Fruit fly (Drosophila melanogaster): ENCODE measurements around the gene Or33a.

DNA sequence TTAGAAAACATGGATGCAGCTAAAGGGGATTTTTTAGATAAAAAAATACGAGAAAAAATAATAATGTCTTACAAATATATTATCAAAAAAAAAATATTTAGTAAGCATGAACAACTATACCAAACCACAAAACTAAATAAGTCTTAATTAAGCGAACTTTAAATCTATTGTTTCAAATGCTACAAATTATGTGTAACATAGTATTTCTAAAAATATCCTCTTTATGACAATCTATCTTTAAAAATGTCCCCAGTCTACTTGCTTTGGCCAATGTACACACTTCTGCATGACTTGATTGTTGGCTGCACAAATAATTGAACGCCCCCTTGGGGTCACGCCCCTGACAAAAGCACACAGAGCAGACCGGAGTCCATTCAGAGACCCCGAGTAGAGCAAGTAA is 2.7 kb upstream of the Or33a start:
- no peak for TF ChIP-seq CG8388 (GFP tag; optimal IDR thresholded peaks at IDR 0.05)
- TF ChIP-seq dmrt99B (tag; optimal IDR thresholded peaks at IDR 0.05) = peak; percentile 50
- TF ChIP-seq Rfx (GFP tag; IDR thresholded peaks at IDR 0.05) = no peak
- TF ChIP-seq Doc3 (GFP tag; IDR thresholded peaks at IDR 0.05; ENCODE audit: partially characterized antibody) = no peak
- peak; percentile 42 for TF ChIP-seq sens (GFP tag)
- no peak for TF ChIP-seq ro (GFP tag; IDR thresholded peaks at IDR 0.05)
- TF ChIP-seq CG9215 (GFP tag; IDR thresholded peaks at IDR 0.05) = no peak
- no peak for TF ChIP-seq CG14860 (GFP tag; IDR thresholded peaks at IDR 0.05; ENCODE audit: partially characterized antibody)
- TF ChIP-seq CG8765 (GFP tag; IDR thresholded peaks at IDR 0.05) = no peak
- TF ChIP-seq kni (GFP tag; optimal IDR thresholded peaks at IDR 0.05) = no peak
- TF ChIP-seq ATbp (GFP tag; optimal IDR thresholded peaks at IDR 0.05) = no peak

Data from whole organism, embryonic.